Worm (Caenorhabditis elegans) whole organism, L1 larva: ENCODE results near the gene ndab-1.
"Not testable (repeated sequence)": the region's sequence is repeated elsewhere in the genome, so short reads cannot be mapped to it uniquely, and the experiment has no call there.

Experiments
- C04F5.9 ChIP-seq: sonication (generic microtip); optimal IDR thresholded peaks from 2 replicates; lab custom pipeline; 2016; ENCODE audit warnings: missing genetic modification characterization, missing compliant biosample characterization
- C16A3.4 ChIP-seq: fragments of 150-350 bp; optimal IDR thresholded peaks from 2 replicates; lab custom pipeline; 2014; ENCODE audit warnings: missing biosample characterization, missing genetic modification characterization
- C34B4.2 ChIP-seq: sonication (generic microtip); optimal IDR thresholded peaks from 2 replicates; lab custom pipeline; 2017; ENCODE audit warnings: mild to moderate bottlenecking, missing genetic modification characterization, missing compliant biosample characterization
- alr-1 ChIP-seq: fragments of 200-800 bp; sonication (Bioruptor generic); optimal IDR thresholded peaks from 2 replicates; lab custom pipeline; 2018; ENCODE audit warnings: borderline replicate concordance, mild to moderate bottlenecking, missing genetic modification characterization, missing compliant biosample characterization
- aly-2 ChIP-seq: fragments of 150-350 bp; optimal IDR thresholded peaks from 2 replicates; lab custom pipeline; 2014; ENCODE audit warnings: missing biosample characterization, missing genetic modification characterization
- ama-1 ChIP-seq: fragments of 150-350 bp; optimal IDR thresholded peaks from 2 replicates; lab custom pipeline; 2014
- blmp-1 ChIP-seq: fragments of 150-350 bp; optimal IDR thresholded peaks from 2 replicates; lab custom pipeline; 2014; ENCODE audit warnings: missing biosample characterization, missing genetic modification characterization
- ceh-82 ChIP-seq, 3 experiments: fragments of 150-350 bp in 1 of 3; sonication (generic microtip) in 2 of 3; optimal IDR thresholded peaks; 2 replicates each; lab custom pipeline; 2014 to 2017; ENCODE audit warnings: missing biosample characterization in 3 of 3, missing genetic modification characterization in 3 of 3
- ceh-88 ChIP-seq: fragments of 200-800 bp; sonication (Bioruptor generic); IDR thresholded peaks from 2 replicates; pipeline ENCODE4 v1.3.6; 2022; ENCODE audit warnings: missing genetic modification characterization, missing compliant biosample characterization
- ceh-90 ChIP-seq: sonication (generic microtip); optimal IDR thresholded peaks from 2 replicates; lab custom pipeline; 2016; ENCODE audit warnings: missing genetic modification characterization, missing compliant biosample characterization
- ces-1 ChIP-seq: fragments of 150-350 bp; optimal IDR thresholded peaks from 2 replicates; lab custom pipeline; 2014; ENCODE audit warnings: missing biosample characterization, missing genetic modification reagents, missing genetic modification characterization
- dpl-1 ChIP-seq, 3 experiments: fragments of 150-350 bp in 2 of 3; sonication (generic microtip) in 1 of 3; optimal IDR thresholded peaks; 2 replicates each; lab custom pipeline; 2014 to 2017; ENCODE audit warnings: missing biosample characterization in 3 of 3, missing genetic modification characterization in 3 of 3, missing genetic modification reagents in 3 of 3
- dsc-1 ChIP-seq: sonication (generic microtip); optimal IDR thresholded peaks from 2 replicates; lab custom pipeline; 2016; ENCODE audit warnings: mild to moderate bottlenecking, missing genetic modification characterization, missing compliant biosample characterization
- efl-1 ChIP-seq, 4 experiments: fragments of 150-350 bp; optimal IDR thresholded peaks in 3 of 4; peaks in 1 of 4; 1 replicate in 1 of 4; 2 replicates in 3 of 4; lab custom pipeline; 2014; ENCODE audit warnings: missing biosample characterization in 2 of 4, missing genetic modification characterization in 2 of 4, missing genetic modification reagents in 2 of 4
- egl-13 ChIP-seq: sonication (generic microtip); optimal IDR thresholded peaks from 2 replicates; lab custom pipeline; 2016; ENCODE audit warnings: missing genotype, missing genetic modification reagents, missing genetic modification characterization, missing compliant biosample characterization
- elt-2 ChIP-seq: sonication (generic microtip); optimal IDR thresholded peaks from 2 replicates; lab custom pipeline; 2016; ENCODE audit warnings: missing genetic modification characterization, mild to moderate bottlenecking, inconsistent platforms, missing compliant biosample characterization, missing genetic modification reagents
- fkh-4 ChIP-seq: sonication (generic microtip); optimal IDR thresholded peaks from 2 replicates; lab custom pipeline; 2016; ENCODE audit warnings: missing compliant biosample characterization, missing genetic modification characterization, borderline replicate concordance
- fkh-8 ChIP-seq: sonication (generic microtip); optimal IDR thresholded peaks from 2 replicates; lab custom pipeline; 2016; ENCODE audit warnings: mild to moderate bottlenecking, missing genetic modification characterization, missing compliant biosample characterization
- fos-1 ChIP-seq: fragments of 150-350 bp; optimal IDR thresholded peaks from 2 replicates; lab custom pipeline; 2014; ENCODE audit warnings: missing biosample characterization, missing genetic modification characterization
- grh-1 ChIP-seq: fragments of 200-800 bp; sonication (Bioruptor generic); IDR thresholded peaks from 2 replicates; pipeline ENCODE4 v1.3.6; 2022; ENCODE audit warnings: missing genetic modification reagents, missing genetic modification characterization, missing compliant biosample characterization
- hlh-17 ChIP-seq: fragments of 200-800 bp; sonication (Bioruptor generic); optimal IDR thresholded peaks from 2 replicates; lab custom pipeline; 2018; ENCODE audit warnings: missing genetic modification characterization, mild to moderate bottlenecking, missing compliant biosample characterization, moderate library complexity, borderline replicate concordance
- hlh-4 ChIP-seq: sonication (generic microtip); optimal IDR thresholded peaks from 2 replicates; lab custom pipeline; 2016; ENCODE audit warnings: mild to moderate bottlenecking, missing genetic modification characterization, missing compliant biosample characterization
- hpl-2 ChIP-seq: fragments of 150-350 bp; optimal IDR thresholded peaks from 2 replicates; lab custom pipeline; 2014; ENCODE audit warnings: missing biosample characterization, missing genetic modification reagents, missing genetic modification characterization
- irx-1 ChIP-seq: sonication (generic microtip); optimal IDR thresholded peaks from 2 replicates; lab custom pipeline; 2016; ENCODE audit warnings: missing genetic modification characterization, missing compliant biosample characterization
- lin-15B ChIP-seq: fragments of 150-350 bp; sonication (generic microtip); optimal IDR thresholded peaks from 3 replicates; lab custom pipeline; 2014; ENCODE audit warnings: missing biosample characterization, missing genetic modification characterization
- lin-35 ChIP-seq, 2 experiments: fragments of 150-350 bp; optimal IDR thresholded peaks; 2 replicates each; lab custom pipeline; 2014; ENCODE audit warnings: missing biosample characterization in 2 of 2, missing genetic modification characterization in 2 of 2, missing genetic modification reagents in 2 of 2
- lin-39 ChIP-seq: fragments of 150-350 bp; optimal IDR thresholded peaks from 2 replicates; lab custom pipeline; 2014; ENCODE audit warnings: missing biosample characterization, missing genetic modification reagents, missing genetic modification characterization
- lsy-2 ChIP-seq, 2 experiments: fragments of 150-350 bp; optimal IDR thresholded peaks; 2 replicates each; lab custom pipeline; 2014; ENCODE audit warnings: missing biosample characterization in 2 of 2, missing genetic modification characterization in 2 of 2
- nhr-71 ChIP-seq: sonication (generic microtip); optimal IDR thresholded peaks from 2 replicates; lab custom pipeline; 2016; ENCODE audit warnings: mild to moderate bottlenecking, missing genetic modification characterization, moderate library complexity, missing compliant biosample characterization
- nhr-85 ChIP-seq: sonication (generic microtip); peaks from one replicate; lab custom pipeline; 2016; ENCODE audit warnings: missing genetic modification characterization, inconsistent platforms, missing compliant biosample characterization
- pag-3 ChIP-seq: sonication (generic microtip); optimal IDR thresholded peaks from 2 replicates; lab custom pipeline; 2017; ENCODE audit warnings: missing genetic modification characterization, mild to moderate bottlenecking, missing compliant biosample characterization, antibody characterized with exemption, borderline replicate concordance; ENCODE audit not compliant: insufficient read depth
- skn-1 ChIP-seq: fragments of 150-350 bp; optimal IDR thresholded peaks from 2 replicates; lab custom pipeline; 2014; ENCODE audit warnings: missing biosample characterization, missing genetic modification characterization
- snpc-4 ChIP-seq: fragments of 150-350 bp; optimal IDR thresholded peaks from 2 replicates; lab custom pipeline; 2014; ENCODE audit warnings: missing biosample characterization, missing genetic modification characterization
- sup-37 ChIP-seq: fragments of 200-800 bp; sonication (Bioruptor generic); optimal IDR thresholded peaks from 2 replicates; lab custom pipeline; 2018; ENCODE audit warnings: mild to moderate bottlenecking, missing genetic modification characterization, missing compliant biosample characterization
- tbx-2 ChIP-seq: sonication (generic microtip); optimal IDR thresholded peaks from 2 replicates; lab custom pipeline; 2016; ENCODE audit warnings: missing genetic modification characterization, missing compliant biosample characterization
- unc-30 ChIP-seq: sonication (generic microtip); optimal IDR thresholded peaks from 2 replicates; lab custom pipeline; 2017; ENCODE audit warnings: missing biosample characterization, missing genetic modification characterization
- unc-98 ChIP-seq: fragments of 200-800 bp; sonication (Bioruptor generic); IDR thresholded peaks from 2 replicates; pipeline ENCODE4 v1.3.6; 2022; ENCODE audit warnings: missing genetic modification characterization, missing compliant biosample characterization
- xbp-1 ChIP-seq: sonication (generic microtip); optimal IDR thresholded peaks from 2 replicates; lab custom pipeline; 2016; ENCODE audit warnings: missing genetic modification characterization, missing compliant biosample characterization
- zip-4 ChIP-seq: fragments of 200-800 bp; sonication (Bioruptor generic); optimal IDR thresholded peaks from 2 replicates; lab custom pipeline; 2018; ENCODE audit warnings: mild to moderate bottlenecking, missing genetic modification characterization, moderate library complexity, missing compliant biosample characterization

ndab-1 gene

ce11 chrIII:11883694-11884093 is 31.8 kb downstream of the ndab-1 start, which contains the start of gene fbxb-22:
Gene fbxb-22 (minus strand): TSS chrIII:11883754.
- TF ChIP-seq snpc-4; sup-37 (GFP tag; lab: Kevin White, UChicago); lin-39 (tag; lab: Kevin White, UChicago): not testable (repeated sequence)

- no peak for TF ChIP-seq C16A3.4 (tag; lab: Kevin White, UChicago)
- TF ChIP-seq elt-2 (tag; lab: Kevin White, UChicago), result peak; percentile 24
- no peak for TF ChIP-seq hpl-2 (GFP tag; lab: Kevin White, UChicago)
- no peak for TF ChIP-seq egl-13 (tag; lab: Kevin White, UChicago)
These were observed 34.0 kb downstream of the ndab-1 start for ce11 chrIII:11881549-11881948.

ce11 chrIII:11878751-11879150 is 36.8 kb downstream of the ndab-1 start, which contains the start of gene Y56A3A.6:
Gene Y56A3A.6 (minus strand): TSS chrIII:11878803.
- peak in 1 of 2 experiments; percentile 2 for TF ChIP-seq lin-35 (GFP tag; optimal IDR thresholded peaks at IDR 0.05; lab: Kevin White, UChicago)
- TF ChIP-seq grh-1, result no peak
- peak; percentile 59 for TF ChIP-seq elt-2 (tag; lab: Kevin White, UChicago)

ce11 chrIII:11876130-11876529 is 39.4 kb downstream of the ndab-1 start:
- TF ChIP-seq lsy-2 (tag; optimal IDR thresholded peaks at IDR 0.05; lab: Kevin White, UChicago), result no peak
- no peak for TF ChIP-seq zip-4 (GFP tag; lab: Kevin White, UChicago)
- TF ChIP-seq hlh-4 (tag; lab: Kevin White, UChicago), result no peak
- no peak for TF ChIP-seq skn-1
- TF ChIP-seq pag-3 (tag; lab: Kevin White, UChicago), result no peak
- TF ChIP-seq nhr-85 (tag; lab: Kevin White, UChicago), result no peak
- TF ChIP-seq ces-1 (GFP tag; lab: Kevin White, UChicago), result no peak
- no peak for TF ChIP-seq fos-1

ce11 chrIII:11874242-11874641 is 41.3 kb downstream of the ndab-1 start:
- TF ChIP-seq efl-1 (optimal IDR thresholded peaks at IDR 0.05; lab: Kevin White, UChicago) (no peak), efl-1 (GFP tag; optimal IDR thresholded peaks at IDR 0.05 in 1 of 2; lab: Kevin White, UChicago) (peak in 1 of 2 experiments; percentile 33), blmp-1 (tag; lab: Kevin White, UChicago) (no peak)

- TF ChIP-seq fkh-4 (tag; lab: Kevin White, UChicago) (no peak), tbx-2 (tag; lab: Kevin White, UChicago) (no peak), unc-30 (tag; lab: Kevin White, UChicago) (no peak), egl-13 (tag; lab: Kevin White, UChicago) (no peak), nhr-71 (no peak), C04F5.9 (no peak), blmp-1 (tag; lab: Kevin White, UChicago) (no peak), xbp-1 (no peak), dpl-1 (GFP tag; optimal IDR thresholded peaks at IDR 0.05; lab: Kevin White, UChicago) (no peak)
These were observed 43.9 kb downstream of the ndab-1 start for ce11 chrIII:11871617-11872016.

- TF ChIP-seq fkh-8, result peak; percentile 94
- TF ChIP-seq alr-1, result no peak
- TF ChIP-seq ceh-90 (tag; lab: Kevin White, UChicago), result peak; percentile 85
- peak; percentile 93 for TF ChIP-seq nhr-71
- no peak for TF ChIP-seq unc-30 (tag; lab: Kevin White, UChicago)
- peak; percentile 87 for TF ChIP-seq irx-1 (tag; lab: Kevin White, UChicago)
- TF ChIP-seq lin-15B, result peak; percentile 87
- TF ChIP-seq ceh-88, result no peak
- no peak for TF ChIP-seq zip-4 (GFP tag; lab: Kevin White, UChicago)
- peak; percentile 86 to 92 for TF ChIP-seq lsy-2 (tag; optimal IDR thresholded peaks at IDR 0.05; lab: Kevin White, UChicago)
- no peak for TF ChIP-seq hlh-17
- TF ChIP-seq egl-13 (tag; lab: Kevin White, UChicago), result peak; percentile 64
- TF ChIP-seq ama-1, result peak; percentile 39
- TF ChIP-seq hlh-4 (tag; lab: Kevin White, UChicago), result no peak
- TF ChIP-seq ces-1 (GFP tag; lab: Kevin White, UChicago), result no peak
- TF ChIP-seq dsc-1 (tag; lab: Kevin White, UChicago), result peak; percentile 72
- TF ChIP-seq aly-2 (tag; lab: Kevin White, UChicago), result no peak
- peak; percentile 73 to 92 (median 78) for TF ChIP-seq ceh-82 (tag; optimal IDR thresholded peaks at IDR 0.05; lab: Kevin White, UChicago)
- peak; percentile 48 for TF ChIP-seq elt-2 (tag; lab: Kevin White, UChicago)
- TF ChIP-seq C34B4.2 (tag; lab: Kevin White, UChicago), result no peak
- TF ChIP-seq unc-98 (GFP tag; lab: Robert Waterston, UW), result peak; percentile 81
These were observed 45.5 kb downstream of the ndab-1 start for ce11 chrIII:11870009-11870408.
